Worm (Caenorhabditis elegans) whole organism, L4 larva: ENCODE results near the gene patr-1.

Source experiments
- F37D6.2 ChIP-seq: sonication (generic microtip); optimal IDR thresholded peaks from 2 replicates; lab custom pipeline; 2016; ENCODE audit warnings: mild to moderate bottlenecking, missing genetic modification characterization, missing compliant biosample characterization
- F44E2.7 ChIP-seq: fragments of 200-800 bp; sonication (Bioruptor generic); IDR thresholded peaks from 2 replicates; pipeline ENCODE4 v2.1.2; 2022; ENCODE audit warnings: missing genetic modification characterization, missing compliant biosample characterization
- F49E8.2 ChIP-seq: sonication (generic microtip); optimal IDR thresholded peaks from 2 replicates; lab custom pipeline; 2016; ENCODE audit warnings: missing compliant biosample characterization, mild to moderate bottlenecking, missing genetic modification characterization, borderline replicate concordance
- T20F7.1 ChIP-seq: fragments of 200-800 bp; sonication (Bioruptor generic); optimal IDR thresholded peaks from 2 replicates; lab custom pipeline; 2018; ENCODE audit warnings: mild to moderate bottlenecking, missing genetic modification characterization, missing compliant biosample characterization
- Y5F2A.4 ChIP-seq: fragments of 200-800 bp; sonication (Bioruptor generic); optimal IDR thresholded peaks from 2 replicates; lab custom pipeline; 2018; ENCODE audit warnings: mild to moderate bottlenecking, missing genetic modification characterization, missing compliant biosample characterization
- Y75B8A.6 ChIP-seq: fragments of 200-800 bp; sonication (Bioruptor generic); IDR thresholded peaks from 2 replicates; pipeline ENCODE4 v1.3.6; 2022; ENCODE audit warnings: missing genetic modification reagents, missing genetic modification characterization, missing compliant biosample characterization
- ZK546.5 ChIP-seq, 2 experiments: sonication (generic microtip); optimal IDR thresholded peaks; 2 replicates each; lab custom pipeline; 2017; ENCODE audit warnings: missing biosample characterization in 2 of 2, missing genetic modification characterization in 2 of 2
- aha-1 ChIP-seq: fragments of 150-350 bp; peaks from one replicate; lab custom pipeline; 2014; ENCODE audit warnings: missing biosample characterization, missing genetic modification characterization
- aly-2 ChIP-seq: sonication (generic microtip); optimal IDR thresholded peaks from 2 replicates; lab custom pipeline; 2018; ENCODE audit warnings: missing biosample characterization, missing genetic modification characterization
- ama-1 ChIP-seq: fragments of 150-350 bp; optimal IDR thresholded peaks from 2 replicates; lab custom pipeline; 2014; ENCODE audit warnings: inconsistent platforms, mixed read lengths
- arid-1 ChIP-seq: fragments of 200-800 bp; sonication (Bioruptor generic); conservative IDR thresholded peaks from 2 replicates; pipeline ENCODE4 v1.3.6; 2022; ENCODE audit warnings: missing genetic modification reagents, missing genetic modification characterization, missing compliant biosample characterization
- ceh-32 ChIP-seq: sonication (generic microtip); optimal IDR thresholded peaks from 2 replicates; lab custom pipeline; 2016; ENCODE audit warnings: mild to moderate bottlenecking, missing genetic modification characterization, missing compliant biosample characterization; ENCODE audit not compliant: poor library complexity
- ceh-62 ChIP-seq: sonication (generic microtip); optimal IDR thresholded peaks from 2 replicates; lab custom pipeline; 2017; ENCODE audit warnings: missing biosample characterization, missing genetic modification characterization
- cey-2 ChIP-seq: sonication (generic microtip); optimal IDR thresholded peaks from 3 replicates; lab custom pipeline; 2017; ENCODE audit warnings: missing genetic modification characterization, mild to moderate bottlenecking, missing compliant biosample characterization, antibody characterized with exemption, borderline replicate concordance; ENCODE audit not compliant: insufficient read depth
- daf-16 ChIP-seq, 3 experiments: sonication (generic microtip); optimal IDR thresholded peaks; 2 replicates each; lab custom pipeline; 2016 to 2017; ENCODE audit warnings: missing genetic modification characterization in 3 of 3, missing genetic modification reagents in 3 of 3, mild to moderate bottlenecking in 2 of 3, missing compliant biosample characterization in 2 of 3, missing biosample characterization in 1 of 3, moderate library complexity in 1 of 3
- daf-8 ChIP-seq: fragments of 200-800 bp; sonication (Bioruptor generic); IDR thresholded peaks from 2 replicates; pipeline ENCODE4 v1.3.6; 2022; ENCODE audit warnings: missing genetic modification characterization, missing compliant biosample characterization
- dmd-6 ChIP-seq: fragments of 200-800 bp; sonication (Bioruptor generic); IDR thresholded peaks from 2 replicates; pipeline ENCODE4 v1.3.6; 2022; ENCODE audit warnings: missing genetic modification reagents, missing genetic modification characterization, missing compliant biosample characterization
- dve-1 ChIP-seq: sonication (generic microtip); optimal IDR thresholded peaks from 2 replicates; lab custom pipeline; 2017; ENCODE audit warnings: antibody characterized with exemption, mild to moderate bottlenecking, missing genetic modification characterization, missing compliant biosample characterization; ENCODE audit not compliant: insufficient read depth
- egl-43 ChIP-seq: fragments of 200-800 bp; sonication (Bioruptor generic); IDR thresholded peaks from 2 replicates; pipeline ENCODE4 v1.3.6; 2022; ENCODE audit warnings: missing genetic modification reagents, missing genetic modification characterization, missing compliant biosample characterization
- gei-8 ChIP-seq: fragments of 200-800 bp; sonication (Bioruptor generic); optimal IDR thresholded peaks from 2 replicates; lab custom pipeline; 2018; ENCODE audit warnings: mild to moderate bottlenecking, missing genetic modification characterization, missing compliant biosample characterization
- hlh-30 ChIP-seq: sonication (generic microtip); optimal IDR thresholded peaks from 2 replicates; lab custom pipeline; 2017; ENCODE audit warnings: antibody characterized with exemption, mild to moderate bottlenecking, missing genetic modification characterization, missing compliant biosample characterization; ENCODE audit not compliant: insufficient read depth
- lim-7 ChIP-seq: fragments of 200-800 bp; sonication (Bioruptor generic); IDR thresholded peaks from 2 replicates; pipeline ENCODE4 v1.3.6; 2022; ENCODE audit warnings: missing genetic modification characterization, missing compliant biosample characterization
- lin-38 ChIP-seq: fragments of 200-800 bp; sonication (Bioruptor generic); IDR thresholded peaks from 2 replicates; pipeline ENCODE4 v1.3.6; 2022; ENCODE audit warnings: missing genetic modification reagents, missing genetic modification characterization, missing compliant biosample characterization
- madf-5 ChIP-seq, 2 experiments: fragments of 200-800 bp; sonication (Bioruptor generic); IDR thresholded peaks; 2 replicates each; pipeline ENCODE4 v1.3.6; 2022; ENCODE audit warnings: missing compliant biosample characterization in 2 of 2, missing genetic modification characterization in 2 of 2
- mdl-1 ChIP-seq, 2 experiments: fragments of 150-350 bp in 1 of 2; sonication (generic microtip) in 1 of 2; optimal IDR thresholded peaks; 2 replicates each; lab custom pipeline; 2014 to 2017; ENCODE audit warnings: missing biosample characterization in 2 of 2, missing genetic modification characterization in 2 of 2
- mdt-29 ChIP-seq: fragments of 200-800 bp; sonication (Bioruptor generic); IDR thresholded peaks from 2 replicates; pipeline ENCODE4 v1.3.6; 2022; ENCODE audit warnings: missing genetic modification reagents, missing genetic modification characterization, missing compliant biosample characterization
- mes-2 ChIP-seq: sonication (generic microtip); optimal IDR thresholded peaks from 2 replicates; lab custom pipeline; 2016; ENCODE audit warnings: missing genotype, mild to moderate bottlenecking, missing genetic modification characterization, missing compliant biosample characterization; ENCODE audit not compliant: poor library complexity, severe bottlenecking
- mxl-2 ChIP-seq: fragments of 200-800 bp; sonication (Bioruptor generic); conservative IDR thresholded peaks from 2 replicates; pipeline ENCODE4 v1.3.6; 2022; ENCODE audit warnings: missing genetic modification reagents, missing genetic modification characterization, missing compliant biosample characterization
- nhr-10 ChIP-seq: fragments of 150-350 bp; optimal IDR thresholded peaks from 2 replicates; lab custom pipeline; 2014; ENCODE audit warnings: missing biosample characterization, missing genetic modification characterization
- nhr-11 ChIP-seq: fragments of 150-350 bp; optimal IDR thresholded peaks from 2 replicates; lab custom pipeline; 2014; ENCODE audit warnings: missing biosample characterization, missing genetic modification characterization
- nhr-237 ChIP-seq: sonication (generic microtip); optimal IDR thresholded peaks from 2 replicates; lab custom pipeline; 2017; ENCODE audit warnings: missing biosample characterization, missing genetic modification characterization
- nhr-28 ChIP-seq: fragments of 150-350 bp; optimal IDR thresholded peaks from 2 replicates; lab custom pipeline; 2014; ENCODE audit warnings: missing biosample characterization, missing genetic modification characterization
- nhr-42 ChIP-seq: fragments of 200-800 bp; sonication (Bioruptor generic); IDR thresholded peaks from 2 replicates; pipeline ENCODE4 v1.3.6; 2022; ENCODE audit warnings: missing genetic modification characterization, missing compliant biosample characterization
- nhr-76 ChIP-seq: fragments of 150-350 bp; optimal IDR thresholded peaks from 2 replicates; lab custom pipeline; 2014; ENCODE audit warnings: missing biosample characterization, missing genetic modification characterization
- nhr-77 ChIP-seq: fragments of 150-350 bp; optimal IDR thresholded peaks from 2 replicates; lab custom pipeline; 2014; ENCODE audit warnings: missing biosample characterization, missing genetic modification characterization
- pha-4 ChIP-seq, 2 experiments: fragments of 150-350 bp in 1 of 2; fragments of 200-800 bp in 1 of 2; sonication (Bioruptor generic) in 1 of 2; IDR thresholded peaks in 1 of 2; optimal IDR thresholded peaks in 1 of 2; 2 replicates each; pipeline versions ENCODE4 v1.3.6 to Lab custom; 2014 to 2022; ENCODE audit warnings: missing genetic modification characterization in 2 of 2, missing genetic modification reagents in 2 of 2, missing biosample characterization in 1 of 2, missing compliant biosample characterization in 1 of 2
- pqm-1 ChIP-seq: sonication (generic microtip); optimal IDR thresholded peaks from 2 replicates; lab custom pipeline; 2017; ENCODE audit warnings: missing biosample characterization, missing genetic modification characterization
- sdz-12 ChIP-seq: fragments of 200-800 bp; sonication (Bioruptor generic); optimal IDR thresholded peaks from 2 replicates; lab custom pipeline; 2018; ENCODE audit warnings: mild to moderate bottlenecking, missing genetic modification characterization, missing compliant biosample characterization
- set-16 ChIP-seq: fragments of 200-800 bp; sonication (Bioruptor generic); IDR thresholded peaks from 2 replicates; pipeline ENCODE4 v1.3.6; 2022; ENCODE audit warnings: missing genetic modification reagents, missing genetic modification characterization, missing compliant biosample characterization
- skn-1 ChIP-seq: fragments of 150-350 bp; optimal IDR thresholded peaks from 2 replicates; lab custom pipeline; 2014; ENCODE audit warnings: missing biosample characterization, missing genetic modification characterization
- snpc-1.2 ChIP-seq: fragments of 200-800 bp; sonication (Bioruptor generic); IDR thresholded peaks from 2 replicates; pipeline ENCODE4 v1.3.6; 2022; ENCODE audit warnings: missing genetic modification reagents, missing genetic modification characterization, missing compliant biosample characterization
- snpc-4 ChIP-seq: fragments of 150-350 bp; optimal IDR thresholded peaks from 2 replicates; lab custom pipeline; 2014; ENCODE audit warnings: missing biosample characterization, missing genetic modification characterization
- unc-39 ChIP-seq: sonication (generic microtip); optimal IDR thresholded peaks from 2 replicates; lab custom pipeline; 2017; ENCODE audit warnings: missing biosample characterization, missing genetic modification characterization
- unc-62 ChIP-seq, 3 experiments: fragments of 150-350 bp in 1 of 3; sonication (generic microtip); optimal IDR thresholded peaks in 2 of 3; peaks in 1 of 3; 1 replicate in 1 of 3; 2 replicates in 2 of 3; lab custom pipeline; 2014 to 2017; ENCODE audit warnings: missing biosample characterization in 3 of 3, missing genetic modification characterization in 3 of 3, missing genetic modification reagents in 3 of 3, missing genotype in 1 of 3
- zag-1 ChIP-seq: fragments of 150-350 bp; optimal IDR thresholded peaks from 2 replicates; lab custom pipeline; 2014; ENCODE audit warnings: missing biosample characterization, missing genetic modification characterization
- zfp-3 ChIP-seq: fragments of 200-800 bp; sonication (Bioruptor generic); conservative IDR thresholded peaks from 2 replicates; pipeline ENCODE4 v1.3.6; 2022; ENCODE audit warnings: missing genetic modification reagents, missing genetic modification characterization, missing compliant biosample characterization
- zip-11 ChIP-seq: fragments of 200-800 bp; sonication (Bioruptor generic); IDR thresholded peaks from 2 replicates; pipeline ENCODE4 v1.3.6; 2022; ENCODE audit warnings: missing genetic modification characterization, missing compliant biosample characterization
- zip-2 ChIP-seq: fragments of 150-350 bp; optimal IDR thresholded peaks from 2 replicates; lab custom pipeline; 2014; ENCODE audit warnings: missing biosample characterization, missing genetic modification characterization

Gene patr-1

ce11 chrII:11761806-11762512, 15.8 kb downstream of the patr-1 start:
- TF ChIP-seq F49E8.2 (tag; lab: Kevin White, UChicago) (no peak), dve-1 (peak; percentile 61), daf-8 (GFP tag; lab: Robert Waterston, UW) (no peak), daf-16 (GFP tag; optimal IDR thresholded peaks at IDR 0.05; lab: Kevin White, UChicago) (no peak), daf-16 (tag; optimal IDR thresholded peaks at IDR 0.05; lab: Kevin White, UChicago) (peak; percentile 38), F44E2.7 (no peak), pha-4 (GFP tag; IDR thresholded peaks at IDR 0.05; lab: Robert Waterston, UW) (peak; percentile 76; the same call in 1 of the 2 replicates), pha-4 (tag; optimal IDR thresholded peaks at IDR 0.05; lab: Kevin White, UChicago) (peak; percentile 35), Y75B8A.6 (GFP tag; lab: Robert Waterston, UW) (peak; percentile 87), pqm-1 (tag; lab: Kevin White, UChicago) (no peak), lim-7 (GFP tag; lab: Robert Waterston, UW) (peak; percentile 59), set-16 (no peak), nhr-10 (tag; lab: Kevin White, UChicago) (no peak), F37D6.2 (no peak), ceh-32 (tag; lab: Kevin White, UChicago) (peak; percentile 57), aly-2 (no peak), skn-1 (tag; lab: Kevin White, UChicago) (no peak), nhr-76 (tag; lab: Kevin White, UChicago) (no peak), hlh-30 (tag; lab: Kevin White, UChicago) (no peak), gei-8 (GFP tag; lab: Kevin White, UChicago) (no peak), nhr-11 (no peak), dmd-6 (GFP tag; lab: Robert Waterston, UW) (peak; percentile 49; the same call in 1 of the 2 replicates), egl-43 (no peak), ceh-62 (tag; lab: Kevin White, UChicago) (no peak), unc-62 (GFP tag; optimal IDR thresholded peaks at IDR 0.05 in 1 of 2; lab: Kevin White, UChicago) (no peak), unc-62 (tag; optimal IDR thresholded peaks at IDR 0.05; lab: Kevin White, UChicago) (no peak), nhr-237 (tag; lab: Kevin White, UChicago) (no peak), madf-5 (GFP tag; IDR thresholded peaks at IDR 0.05; lab: Robert Waterston, UW) (no peak), zfp-3 (peak; percentile 97; the same call in 1 of the 2 replicates), T20F7.1 (GFP tag; lab: Kevin White, UChicago) (peak; percentile 70), mdt-29 (GFP tag; lab: Robert Waterston, UW) (peak; percentile 63; the same call in 1 of the 2 replicates), snpc-1.2 (GFP tag; lab: Robert Waterston, UW) (peak; percentile 68; the same call in 1 of the 2 replicates), nhr-77 (no peak), ZK546.5 (tag; optimal IDR thresholded peaks at IDR 0.05; lab: Kevin White, UChicago) (no peak), unc-39 (tag; lab: Kevin White, UChicago) (no peak), zip-11 (GFP tag; lab: Robert Waterston, UW) (no peak), nhr-28 (no peak), lin-38 (peak; percentile 69), mdl-1 (tag; optimal IDR thresholded peaks at IDR 0.05; lab: Kevin White, UChicago) (no peak), arid-1 (GFP tag; lab: Robert Waterston, UW) (peak; percentile 68), zag-1 (tag; lab: Kevin White, UChicago) (no peak), Y5F2A.4 (no peak), nhr-42 (GFP tag; lab: Robert Waterston, UW) (no peak; the same call in 1 of the 2 replicates), ama-1 (lab: Kevin White, UChicago) (peak; percentile 49), mxl-2 (GFP tag; lab: Robert Waterston, UW) (no peak), cey-2 (tag; lab: Kevin White, UChicago) (no peak), sdz-12 (GFP tag; lab: Kevin White, UChicago) (no peak), zip-2 (tag; lab: Kevin White, UChicago) (no peak), aha-1 (tag; lab: Kevin White, UChicago) (peak; percentile 83), mes-2 (tag; lab: Kevin White, UChicago) (no peak), snpc-4 (tag; lab: Kevin White, UChicago) (no peak)
